Fruit fly (Drosophila melanogaster): ENCODE data around the gene CG8838.

Gene CG8838

DNA sequence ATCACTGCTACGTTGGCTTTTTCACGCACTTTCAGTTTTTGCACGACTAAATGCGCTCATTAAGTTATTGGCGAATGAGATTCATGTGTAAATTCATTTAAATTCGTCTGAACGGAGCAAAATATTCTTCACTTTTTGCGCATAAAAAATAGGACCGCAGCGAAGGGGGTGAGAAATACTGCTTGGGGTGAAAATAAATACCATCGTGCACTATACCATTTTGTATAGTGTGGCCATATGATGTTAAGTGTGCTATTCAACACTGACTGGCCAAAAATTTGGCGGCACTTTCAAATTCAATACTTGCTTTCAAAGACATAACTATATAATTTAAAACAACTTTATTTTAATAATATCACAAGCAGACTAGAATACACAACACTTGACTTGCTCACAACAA, 15.8 kb downstream of the CG8838 start, which contains the start of gene GramD1B (continued):
- peak; percentile 93 for TF ChIP-seq CG9797 (GFP tag; optimal IDR thresholded peaks at IDR 0.05)
- no peak for TF ChIP-seq slp2 (GFP tag; optimal IDR thresholded peaks at IDR 0.05)
- TF ChIP-seq tin (GFP tag; optimal IDR thresholded peaks at IDR 0.05), result peak; percentile 4
- TF ChIP-seq Dip2 (GFP tag; IDR thresholded peaks at IDR 0.05), result no peak
- no peak for TF ChIP-seq tap (tag; optimal IDR thresholded peaks at IDR 0.05)
- peak; percentile 83 for TF ChIP-seq Med (GFP tag)
- no peak for TF ChIP-seq CG12155 (GFP tag; optimal IDR thresholded peaks at IDR 0.05)
- TF ChIP-seq MBD-R2 (GFP tag; IDR thresholded peaks at IDR 0.05), result peak; percentile 43; the same call in 1 of the 2 replicates
- TF ChIP-seq yki (optimal IDR thresholded peaks at IDR 0.05), result no peak
- peak; percentile 53 for TF ChIP-seq CG12299 (tag; optimal IDR thresholded peaks at IDR 0.05)
- TF ChIP-seq CG16815 (GFP tag; optimal IDR thresholded peaks at IDR 0.05), result no peak
- TF ChIP-seq eve (GFP tag; optimal IDR thresholded peaks at IDR 0.05), result no peak
- TF ChIP-seq Lpt (GFP tag; optimal IDR thresholded peaks at IDR 0.05), result no peak
- TF ChIP-seq BtbVII (GFP tag; optimal IDR thresholded peaks at IDR 0.05), result no peak
- TF ChIP-seq ato (GFP tag; IDR thresholded peaks at IDR 0.05; ENCODE audit: partially characterized antibody), result peak; percentile 14; the same call in 1 of the 2 replicates
- no peak for TF ChIP-seq gcm (GFP tag; optimal IDR thresholded peaks at IDR 0.05)
- TF ChIP-seq ham (GFP tag; IDR thresholded peaks at IDR 0.05), result no peak
- no peak for TF ChIP-seq unpg (GFP tag; optimal IDR thresholded peaks at IDR 0.05)
- no peak for TF ChIP-seq grn (GFP tag; optimal IDR thresholded peaks at IDR 0.05)
- TF ChIP-seq CG10654 (GFP tag; optimal IDR thresholded peaks at IDR 0.05), result no peak
- no peak for TF ChIP-seq CG5180 (GFP tag; optimal IDR thresholded peaks at IDR 0.05)
- TF ChIP-seq chinmo (GFP tag; IDR thresholded peaks at IDR 0.05; ENCODE audit: partially characterized antibody), result 0 out of 4 replicates have a peak, but pooled peaks have one; percentile 28
- peak; percentile 6 for TF ChIP-seq Side (GFP tag; optimal IDR thresholded peaks at IDR 0.05)
- no peak for TF ChIP-seq CG14860 (GFP tag; IDR thresholded peaks at IDR 0.05; ENCODE audit: partially characterized antibody)
- no peak for TF ChIP-seq esg (GFP tag; conservative IDR thresholded peaks at IDR 0.05)
- no peak for TF ChIP-seq ftz-f1 (GFP tag; optimal IDR thresholded peaks at IDR 0.05)
- 0 out of 3 replicates have a peak, but pooled peaks have one; percentile 11 for TF ChIP-seq CG34224 (GFP tag; IDR thresholded peaks at IDR 0.05; ENCODE audit: partially characterized antibody)
- no peak for TF ChIP-seq Fer2 (tag; optimal IDR thresholded peaks at IDR 0.05)
- no peak for TF ChIP-seq HLH54F (GFP tag; optimal IDR thresholded peaks at IDR 0.05)
- TF ChIP-seq CG6791 (GFP tag; IDR thresholded peaks at IDR 0.05; ENCODE audit: partially characterized antibody), result 0 out of 3 replicates have a peak, but pooled peaks have one; percentile 38
- TF ChIP-seq tx (GFP tag; optimal IDR thresholded peaks at IDR 0.05), result no peak
- no peak for TF ChIP-seq Doc3 (GFP tag; IDR thresholded peaks at IDR 0.05; ENCODE audit: partially characterized antibody)
- no peak for TF ChIP-seq dmrt99B (tag; optimal IDR thresholded peaks at IDR 0.05)
- no peak for TF ChIP-seq CG8478 (optimal IDR thresholded peaks at IDR 0.05)
- TF ChIP-seq CG15011 (GFP tag; optimal IDR thresholded peaks at IDR 0.05), result no peak
- TF ChIP-seq Hr39 (optimal IDR thresholded peaks at IDR 0.05), result no peak
- TF ChIP-seq crol (GFP tag; IDR thresholded peaks at IDR 0.05), result no peak
- no peak for TF ChIP-seq her (GFP tag; optimal IDR thresholded peaks at IDR 0.05)
- TF ChIP-seq Mad (GFP tag; optimal IDR thresholded peaks at IDR 0.05), result no peak
- no peak for TF ChIP-seq Optix (GFP tag; IDR thresholded peaks at IDR 0.05)

DNA sequence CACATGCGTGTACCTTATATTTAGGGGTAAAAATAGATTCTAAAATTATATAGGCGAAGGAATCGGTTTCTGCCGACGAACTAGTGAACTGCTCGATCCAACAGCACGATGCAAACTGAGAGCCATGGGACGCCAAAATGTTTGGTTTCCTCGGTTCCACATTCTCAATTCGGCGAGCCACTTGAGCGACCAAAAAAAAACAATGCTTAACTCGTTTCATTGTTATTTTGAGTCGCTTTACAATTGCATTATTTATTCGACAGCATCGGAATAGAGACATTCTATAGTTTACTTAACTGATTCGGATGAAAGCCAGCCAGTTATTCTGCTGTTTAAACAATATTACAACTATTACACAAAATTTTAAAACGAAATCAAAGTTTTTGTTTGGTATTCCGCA, 18.2 kb downstream of the CG8838 start, which contains the start of gene CG15412:
TSS of gene CG15412 (minus strand) at position 101 of the 400 bp plus-strand sequence.
- TF ChIP-seq rib (GFP tag; IDR thresholded peaks at IDR 0.05) (no peak), Xbp1 (GFP tag; optimal IDR thresholded peaks at IDR 0.05) (no peak), CG8281 (tag; optimal IDR thresholded peaks at IDR 0.05) (no peak), CG3065 (GFP tag; optimal IDR thresholded peaks at IDR 0.05) (no peak), dmrt99B (tag; optimal IDR thresholded peaks at IDR 0.05) (no peak), CG18476 (GFP tag; optimal IDR thresholded peaks at IDR 0.05) (no peak), Oaz (GFP tag; IDR thresholded peaks at IDR 0.05) (no peak), az2 (GFP tag; optimal IDR thresholded peaks at IDR 0.05) (no peak), ERR (GFP tag; optimal IDR thresholded peaks at IDR 0.05) (no peak), CG8290 (GFP tag; optimal IDR thresholded peaks at IDR 0.05) (no peak), CG8290 (tag; optimal IDR thresholded peaks at IDR 0.05) (no peak), z (GFP tag; IDR thresholded peaks at IDR 0.05) (no peak), sima (GFP tag; optimal IDR thresholded peaks at IDR 0.05) (no peak), Doc2 (GFP tag; IDR thresholded peaks at IDR 0.05) (no peak)

Measured in whole organism, embryonic.